Fruit fly (Drosophila melanogaster) ovary, adult (tissue): ENCODE results near the gene klu.

Experiments used
- CG17801 ChIP-seq: fragments of 200-800 bp; optimal IDR thresholded peaks from 2 replicates; lab custom pipeline; 2019; ENCODE audit warnings: missing biosample characterization, mild to moderate bottlenecking, missing genetic modification characterization, moderate library complexity; ENCODE audit not compliant: partially characterized antibody

The klu gene

dm6 chr3L:10989873-10990272 is 19.1 kb downstream of the klu start:
- no peak for TF ChIP-seq CG17801 (GFP tag; lab: Kevin White, UChicago)

- no peak for TF ChIP-seq CG17801 (GFP tag; lab: Kevin White, UChicago)
Observed at dm6 chr3L:10989305-10989704, 19.7 kb downstream of the klu start.

DNA sequence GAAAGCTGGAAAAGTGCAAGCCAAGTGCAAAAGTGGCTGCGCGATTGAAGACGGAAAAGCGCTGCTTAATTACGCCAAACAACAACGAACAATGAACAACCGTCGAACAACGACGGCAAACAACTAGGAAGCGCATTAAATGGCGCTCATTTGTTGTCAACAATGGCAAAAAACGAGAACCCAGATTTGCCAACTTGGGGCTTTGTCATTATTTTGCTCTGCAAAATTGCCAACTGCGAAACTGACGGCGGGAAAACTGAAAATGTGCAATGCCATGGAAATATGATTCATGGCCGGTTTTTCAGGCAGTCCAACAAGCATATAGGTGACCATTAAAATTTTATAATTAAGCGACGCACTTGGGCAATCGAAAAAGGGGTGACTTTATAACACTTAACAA is 20.4 kb downstream of the klu start:
- TF ChIP-seq CG17801 (GFP tag; lab: Kevin White, UChicago), result no peak

DNA sequence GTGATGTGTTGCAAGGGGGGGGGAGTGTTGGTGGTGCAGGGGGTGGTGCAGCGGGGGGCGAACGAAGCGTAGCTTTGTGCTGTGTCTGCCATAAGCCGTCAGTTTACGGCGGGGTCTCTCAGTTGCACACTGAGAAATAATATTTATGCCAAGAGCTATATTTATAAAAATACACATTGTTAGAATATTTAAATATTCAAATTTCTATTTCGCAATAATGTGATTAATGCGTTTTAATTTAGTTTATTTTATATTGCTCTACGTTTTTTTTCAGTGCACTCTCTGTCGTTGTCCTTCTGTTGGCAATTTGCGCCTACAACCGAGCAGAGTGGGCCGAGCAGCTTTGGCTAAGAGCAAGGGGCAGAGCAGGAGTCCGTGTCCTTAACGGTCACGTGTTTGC is 22.4 kb downstream of the klu start:
- no peak for TF ChIP-seq CG17801 (GFP tag; lab: Kevin White, UChicago)

dm6 chr3L:10985592-10985991 is 23.4 kb downstream of the klu start:
- no peak for TF ChIP-seq CG17801 (GFP tag; lab: Kevin White, UChicago)

dm6 chr3L:10984557-10984956 is 24.4 kb downstream of the klu start:
- no peak for TF ChIP-seq CG17801 (GFP tag; lab: Kevin White, UChicago)

DNA sequence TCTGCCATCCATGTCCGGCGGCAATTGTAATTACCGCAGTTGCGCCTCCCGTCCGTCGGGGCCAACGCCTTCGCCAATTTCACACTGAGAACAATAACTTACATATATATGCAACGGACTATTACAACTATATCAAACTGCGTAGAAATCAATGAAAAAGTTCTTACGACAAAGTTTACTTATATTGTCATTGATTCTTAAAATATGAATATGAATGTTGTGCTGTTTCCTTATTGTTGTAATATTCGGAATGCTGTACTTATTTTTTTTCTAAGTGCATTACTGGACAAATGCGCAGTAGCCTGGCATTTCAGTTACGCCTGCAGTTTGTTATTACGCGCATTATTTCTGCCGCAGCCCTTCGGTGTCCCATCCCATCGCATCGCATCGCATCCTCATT is 31.6 kb downstream of the klu start:
- TF ChIP-seq CG17801 (GFP tag; lab: Kevin White, UChicago), result no peak

dm6 chr3L:10976478-10976877 is 32.5 kb downstream of the klu start:
- TF ChIP-seq CG17801 (GFP tag; lab: Kevin White, UChicago), result no peak

DNA sequence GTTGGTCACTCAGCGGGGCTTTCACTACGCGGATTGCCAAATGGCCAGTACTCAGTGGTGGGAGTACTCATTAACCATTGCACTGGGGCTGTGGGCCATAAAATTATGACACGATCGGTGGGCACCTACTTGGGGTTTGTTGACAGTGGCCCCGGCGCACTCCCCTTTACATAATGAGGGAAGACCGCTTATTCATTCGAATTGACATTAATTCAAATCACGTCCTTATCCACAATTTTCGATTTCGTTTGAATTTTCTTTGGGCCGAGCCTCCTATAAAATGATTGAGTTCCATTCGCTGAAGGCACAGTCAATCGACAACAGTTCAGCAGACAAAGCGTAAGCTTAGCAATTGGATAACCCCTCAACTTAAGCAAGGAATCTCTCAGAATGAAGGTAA is 36.6 kb downstream of the klu start, which contains the start of gene CG14147:
Gene CG14147, plus strand, starts transcription at position 301 of the 400 bp plus-strand sequence.
- no peak for TF ChIP-seq CG17801 (GFP tag; lab: Kevin White, UChicago)

- no peak for TF ChIP-seq CG17801 (GFP tag; lab: Kevin White, UChicago)
Observed at dm6 chr3L:10968656-10969055, 40.3 kb downstream of the klu start.

- TF ChIP-seq CG17801 (GFP tag; lab: Kevin White, UChicago), result no peak
Observed at dm6 chr3L:10967956-10968355, 41.0 kb downstream of the klu start.

DNA sequence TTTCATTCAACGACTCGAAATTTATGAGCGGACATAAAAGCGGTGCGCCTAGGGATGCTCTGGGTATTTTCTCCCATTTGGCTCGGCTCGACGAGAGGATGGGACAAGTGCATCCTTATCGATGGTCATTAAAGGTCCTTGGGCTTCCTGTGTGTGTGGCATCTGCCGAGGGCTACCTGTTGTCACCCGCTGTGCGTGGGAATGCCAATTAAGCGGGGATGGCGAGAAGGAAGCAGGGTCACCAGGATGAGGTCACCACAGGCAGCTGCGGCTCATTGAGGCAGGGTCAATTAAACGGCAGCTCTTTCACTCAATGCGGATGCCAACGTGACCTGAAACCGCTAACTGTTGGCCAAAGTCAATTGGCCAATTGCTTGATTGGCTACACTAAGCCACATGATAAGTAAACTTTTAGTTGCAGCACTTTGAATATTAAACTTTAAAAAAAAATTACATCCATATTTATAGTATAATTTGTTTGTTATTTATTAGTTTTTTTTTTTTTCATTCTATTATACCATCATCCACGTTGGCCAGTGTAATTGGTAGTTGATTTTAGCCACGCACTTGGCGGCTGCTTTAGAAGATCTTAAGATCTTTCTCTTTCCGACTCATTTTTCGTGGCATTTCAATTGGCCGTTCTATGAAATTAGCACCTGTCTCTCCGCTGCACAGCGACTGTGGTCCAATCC is 42.2 kb downstream of the klu start:
- no peak for TF ChIP-seq CG17801 (GFP tag; lab: Kevin White, UChicago)

dm6 chr3L:10965731-10966647 is 43.0 kb downstream of the klu start:
- TF ChIP-seq CG17801 (GFP tag; lab: Kevin White, UChicago), result no peak

DNA sequence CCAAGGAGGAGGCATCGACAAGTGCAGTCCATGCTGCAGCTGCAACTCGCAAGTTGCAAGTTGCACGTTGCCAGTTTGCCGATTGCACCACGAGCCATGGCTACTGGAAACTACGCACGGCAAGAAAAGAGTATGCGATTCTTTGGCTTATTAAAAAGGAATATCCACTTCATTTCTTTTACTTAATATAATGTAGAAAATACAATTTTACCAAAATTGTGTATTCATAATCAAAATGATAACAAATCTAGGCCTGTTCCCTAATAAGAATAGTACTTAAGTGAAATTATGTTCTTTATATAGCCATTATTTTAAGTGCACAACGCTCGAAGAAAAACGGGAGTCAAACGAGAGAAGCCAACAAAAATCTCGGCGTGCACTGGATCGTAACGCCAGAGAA is 45.0 kb downstream of the klu start:
- TF ChIP-seq CG17801 (GFP tag; lab: Kevin White, UChicago), result no peak

DNA sequence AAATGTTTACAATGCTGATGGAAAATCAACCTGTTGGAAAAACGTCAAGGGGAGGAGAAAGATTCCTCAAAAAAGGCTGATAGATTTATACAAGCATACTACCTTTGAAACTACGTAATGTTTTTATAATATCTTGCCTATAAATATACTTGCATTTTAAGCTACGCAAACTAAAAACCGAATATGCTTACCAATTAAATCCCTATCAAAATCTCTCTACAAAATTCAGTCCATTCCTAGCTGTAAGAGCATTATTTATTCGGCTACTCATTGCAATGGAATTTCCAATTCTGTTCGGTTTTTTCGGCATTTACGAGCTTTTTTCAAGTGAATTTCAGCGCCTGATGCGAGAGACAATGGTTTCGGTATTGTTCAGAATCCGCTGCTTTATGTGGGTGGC is 46.3 kb downstream of the klu start:
- no peak for TF ChIP-seq CG17801 (GFP tag; lab: Kevin White, UChicago)
